Worm (Caenorhabditis elegans) whole organism, L1 larva: ENCODE data around the gene F59B2.9.
A peak's percentile ranks its signal among the peaks of the same experiment; 100 is the strongest.

Experiments
- C34B4.2 ChIP-seq: sonication (generic microtip); optimal IDR thresholded peaks from 2 replicates; lab custom pipeline; 2017; ENCODE audit warnings: mild to moderate bottlenecking, missing genetic modification characterization, missing compliant biosample characterization
- F16B12.6 ChIP-seq: fragments of 150-350 bp; optimal IDR thresholded peaks from 2 replicates; lab custom pipeline; 2014; ENCODE audit warnings: missing biosample characterization, missing genetic modification characterization
- Y116A8C.19 ChIP-seq: sonication (generic microtip); optimal IDR thresholded peaks from 2 replicates; lab custom pipeline; 2016; ENCODE audit warnings: missing compliant biosample characterization, missing genetic modification characterization, borderline replicate concordance
- blmp-1 ChIP-seq: fragments of 150-350 bp; optimal IDR thresholded peaks from 2 replicates; lab custom pipeline; 2014; ENCODE audit warnings: missing biosample characterization, missing genetic modification characterization
- ceh-90 ChIP-seq: sonication (generic microtip); optimal IDR thresholded peaks from 2 replicates; lab custom pipeline; 2016; ENCODE audit warnings: missing genetic modification characterization, missing compliant biosample characterization
- dsc-1 ChIP-seq: sonication (generic microtip); optimal IDR thresholded peaks from 2 replicates; lab custom pipeline; 2016; ENCODE audit warnings: mild to moderate bottlenecking, missing genetic modification characterization, missing compliant biosample characterization
- efl-1 ChIP-seq, 4 experiments: fragments of 150-350 bp; optimal IDR thresholded peaks in 3 of 4; peaks in 1 of 4; 1 replicate in 1 of 4; 2 replicates in 3 of 4; lab custom pipeline; 2014; ENCODE audit warnings: missing biosample characterization in 2 of 4, missing genetic modification characterization in 2 of 4, missing genetic modification reagents in 2 of 4
- egl-13 ChIP-seq: sonication (generic microtip); optimal IDR thresholded peaks from 2 replicates; lab custom pipeline; 2016; ENCODE audit warnings: missing genotype, missing genetic modification reagents, missing genetic modification characterization, missing compliant biosample characterization
- fkh-4 ChIP-seq: sonication (generic microtip); optimal IDR thresholded peaks from 2 replicates; lab custom pipeline; 2016; ENCODE audit warnings: missing compliant biosample characterization, missing genetic modification characterization, borderline replicate concordance
- fkh-8 ChIP-seq: sonication (generic microtip); optimal IDR thresholded peaks from 2 replicates; lab custom pipeline; 2016; ENCODE audit warnings: mild to moderate bottlenecking, missing genetic modification characterization, missing compliant biosample characterization
- hlh-17 ChIP-seq: fragments of 200-800 bp; sonication (Bioruptor generic); optimal IDR thresholded peaks from 2 replicates; lab custom pipeline; 2018; ENCODE audit warnings: missing genetic modification characterization, mild to moderate bottlenecking, missing compliant biosample characterization, moderate library complexity, borderline replicate concordance
- hpl-2 ChIP-seq: fragments of 150-350 bp; optimal IDR thresholded peaks from 2 replicates; lab custom pipeline; 2014; ENCODE audit warnings: missing biosample characterization, missing genetic modification reagents, missing genetic modification characterization
- lin-13 ChIP-seq: fragments of 150-350 bp; optimal IDR thresholded peaks from 2 replicates; lab custom pipeline; 2014; ENCODE audit warnings: missing biosample characterization, missing genetic modification reagents, missing genetic modification characterization
- lin-14 ChIP-seq: fragments of 200-800 bp; sonication (Bioruptor generic); optimal IDR thresholded peaks from 2 replicates; lab custom pipeline; 2018; ENCODE audit warnings: mild to moderate bottlenecking, missing genetic modification characterization, moderate library complexity, missing compliant biosample characterization
- lin-15B ChIP-seq: fragments of 150-350 bp; sonication (generic microtip); optimal IDR thresholded peaks from 3 replicates; lab custom pipeline; 2014; ENCODE audit warnings: missing biosample characterization, missing genetic modification characterization
- lsy-2 ChIP-seq, 2 experiments: fragments of 150-350 bp; optimal IDR thresholded peaks; 2 replicates each; lab custom pipeline; 2014; ENCODE audit warnings: missing biosample characterization in 2 of 2, missing genetic modification characterization in 2 of 2
- mdl-1 ChIP-seq, 2 experiments: fragments of 150-350 bp; optimal IDR thresholded peaks; 2 replicates each; lab custom pipeline; 2014 to 2017; ENCODE audit warnings: missing biosample characterization in 2 of 2, missing genetic modification characterization in 2 of 2, inconsistent platforms in 1 of 2
- mef-2 ChIP-seq: fragments of 150-350 bp; optimal IDR thresholded peaks from 2 replicates; lab custom pipeline; 2014; ENCODE audit warnings: missing biosample characterization, missing genetic modification characterization
- mep-1 ChIP-seq: fragments of 150-350 bp; optimal IDR thresholded peaks from 2 replicates; lab custom pipeline; 2014; ENCODE audit warnings: missing biosample characterization, missing genetic modification characterization
- nhr-11 ChIP-seq: fragments of 150-350 bp; optimal IDR thresholded peaks from 2 replicates; lab custom pipeline; 2014; ENCODE audit warnings: missing biosample characterization, missing genetic modification characterization
- nhr-12 ChIP-seq: sonication (generic microtip); optimal IDR thresholded peaks from 2 replicates; lab custom pipeline; 2017; ENCODE audit warnings: missing biosample characterization, missing genetic modification characterization
- nhr-19 ChIP-seq: fragments of 200-800 bp; sonication (Bioruptor generic); conservative IDR thresholded peaks from 2 replicates; pipeline ENCODE4 v1.3.6; 2022; ENCODE audit warnings: missing genetic modification characterization, missing compliant biosample characterization
- nhr-20 ChIP-seq: sonication (generic microtip); optimal IDR thresholded peaks from 2 replicates; lab custom pipeline; 2016; ENCODE audit warnings: mild to moderate bottlenecking, missing genetic modification characterization, missing compliant biosample characterization
- nhr-237 ChIP-seq: fragments of 150-350 bp; optimal IDR thresholded peaks from 2 replicates; lab custom pipeline; 2014; ENCODE audit warnings: missing biosample characterization, missing genetic modification characterization
- nhr-71 ChIP-seq: sonication (generic microtip); optimal IDR thresholded peaks from 2 replicates; lab custom pipeline; 2016; ENCODE audit warnings: mild to moderate bottlenecking, missing genetic modification characterization, moderate library complexity, missing compliant biosample characterization
- nhr-90 ChIP-seq: sonication (generic microtip); optimal IDR thresholded peaks from 2 replicates; lab custom pipeline; 2016; ENCODE audit warnings: mild to moderate bottlenecking, missing genetic modification characterization, missing compliant biosample characterization; ENCODE audit not compliant: poor library complexity
- pax-3 ChIP-seq: fragments of 200-800 bp; sonication (Bioruptor generic); optimal IDR thresholded peaks from 2 replicates; lab custom pipeline; 2018; ENCODE audit warnings: mild to moderate bottlenecking, missing genetic modification characterization, moderate library complexity, missing compliant biosample characterization
- pqm-1 ChIP-seq: sonication (generic microtip); optimal IDR thresholded peaks from 3 replicates; lab custom pipeline; 2017; ENCODE audit warnings: missing biosample characterization, missing genetic modification characterization
- skn-1 ChIP-seq: fragments of 150-350 bp; optimal IDR thresholded peaks from 2 replicates; lab custom pipeline; 2014; ENCODE audit warnings: missing biosample characterization, missing genetic modification characterization
- snpc-4 ChIP-seq: fragments of 150-350 bp; optimal IDR thresholded peaks from 2 replicates; lab custom pipeline; 2014; ENCODE audit warnings: missing biosample characterization, missing genetic modification characterization
- snu-23 ChIP-seq: sonication (generic microtip); optimal IDR thresholded peaks from 2 replicates; lab custom pipeline; 2016; ENCODE audit warnings: missing genetic modification characterization, missing compliant biosample characterization
- sup-37 ChIP-seq: fragments of 200-800 bp; sonication (Bioruptor generic); optimal IDR thresholded peaks from 2 replicates; lab custom pipeline; 2018; ENCODE audit warnings: mild to moderate bottlenecking, missing genetic modification characterization, missing compliant biosample characterization
- unc-62 ChIP-seq: fragments of 150-350 bp; optimal IDR thresholded peaks from 2 replicates; lab custom pipeline; 2014; ENCODE audit warnings: missing biosample characterization, missing genetic modification reagents, missing genetic modification characterization
- unc-86 ChIP-seq: sonication (generic microtip); optimal IDR thresholded peaks from 2 replicates; lab custom pipeline; 2016; ENCODE audit warnings: missing genetic modification characterization, missing compliant biosample characterization
- vab-15 ChIP-seq: sonication (generic microtip); optimal IDR thresholded peaks from 2 replicates; lab custom pipeline; 2017; ENCODE audit warnings: missing genotype, mild to moderate bottlenecking, missing genetic modification characterization, missing compliant biosample characterization
- xbp-1 ChIP-seq: sonication (generic microtip); optimal IDR thresholded peaks from 2 replicates; lab custom pipeline; 2016; ENCODE audit warnings: missing genetic modification characterization, missing compliant biosample characterization
- zag-1 ChIP-seq: fragments of 150-350 bp; optimal IDR thresholded peaks from 2 replicates; lab custom pipeline; 2014; ENCODE audit warnings: missing biosample characterization, missing genetic modification characterization
- ztf-11 ChIP-seq, 2 experiments: sonication (generic microtip); optimal IDR thresholded peaks; 2 replicates each; lab custom pipeline; 2016 to 2017; ENCODE audit warnings: missing genetic modification characterization in 2 of 2, missing biosample characterization in 1 of 2, missing compliant biosample characterization in 1 of 2
- ztf-4 ChIP-seq: fragments of 150-350 bp; optimal IDR thresholded peaks from 2 replicates; lab custom pipeline; 2014; ENCODE audit warnings: missing biosample characterization, missing genetic modification characterization

Gene F59B2.9

DNA sequence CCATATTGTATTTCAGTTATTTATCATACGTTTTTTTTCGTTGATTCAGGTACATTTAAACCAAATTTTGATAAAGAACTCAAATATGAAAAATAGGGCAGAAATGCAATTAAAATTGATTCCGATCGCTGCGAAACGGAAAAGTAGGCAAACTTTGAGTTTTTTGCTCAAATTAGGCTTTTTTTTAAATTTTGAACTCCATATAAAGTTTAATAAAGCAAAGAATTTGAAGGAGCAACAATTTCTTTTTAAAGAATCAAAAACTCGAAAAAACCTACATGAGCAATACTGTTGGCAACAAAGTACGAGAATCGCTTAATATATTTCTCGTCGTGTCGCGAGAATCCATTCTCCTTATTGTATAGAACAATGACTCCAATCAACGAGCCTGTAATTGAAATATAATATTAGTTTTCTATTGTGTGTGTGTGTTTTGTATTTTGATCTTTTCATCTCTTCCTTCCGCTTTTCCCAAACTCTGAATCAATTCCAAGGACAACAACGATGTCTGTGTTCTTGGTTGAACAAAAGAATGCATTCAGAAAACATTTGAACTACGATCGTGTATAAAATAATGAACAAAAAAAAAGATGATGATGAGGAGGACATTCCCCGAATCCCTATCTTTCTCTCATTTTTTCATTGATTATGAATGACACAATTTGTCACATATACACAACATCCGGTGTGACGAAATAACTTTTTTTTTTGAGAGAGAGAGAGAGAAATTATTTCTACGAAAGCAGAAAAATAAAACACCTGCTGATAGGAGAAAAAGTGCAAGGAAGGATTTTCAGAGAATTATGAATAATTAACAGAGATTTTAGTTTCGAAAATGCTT is 33.5 kb downstream of the F59B2.9 start:
- peak; percentile 47 for TF ChIP-seq lin-14 (GFP tag; lab: Kevin White, UChicago)
- no peak for TF ChIP-seq lin-13 (GFP tag; lab: Kevin White, UChicago)
- no peak for TF ChIP-seq unc-62 (GFP tag; lab: Kevin White, UChicago)
- TF ChIP-seq mef-2 = no peak
- TF ChIP-seq unc-86 (tag; lab: Kevin White, UChicago) = peak; percentile 16
- TF ChIP-seq skn-1 (tag; lab: Kevin White, UChicago) = peak; percentile 18
- TF ChIP-seq lsy-2 (tag; optimal IDR thresholded peaks at IDR 0.05; lab: Kevin White, UChicago) = no peak
- TF ChIP-seq hpl-2 (GFP tag; lab: Kevin White, UChicago) = no peak
- no peak for TF ChIP-seq sup-37 (GFP tag; lab: Kevin White, UChicago)
- TF ChIP-seq nhr-11 = no peak
- no peak for TF ChIP-seq lin-15B (tag; lab: Kevin White, UChicago)
- no peak for TF ChIP-seq ztf-11 (tag; optimal IDR thresholded peaks at IDR 0.05; lab: Kevin White, UChicago)
- no peak for TF ChIP-seq ztf-4 (tag; lab: Kevin White, UChicago)
- no peak for TF ChIP-seq ceh-90 (tag; lab: Kevin White, UChicago)
- TF ChIP-seq nhr-237 (tag; lab: Kevin White, UChicago) = no peak
- no peak for TF ChIP-seq nhr-12
- no peak for TF ChIP-seq nhr-20
- no peak for TF ChIP-seq nhr-19 (GFP tag; lab: Robert Waterston, UW)
- no peak for TF ChIP-seq efl-1 (optimal IDR thresholded peaks at IDR 0.05; lab: Kevin White, UChicago)
- TF ChIP-seq efl-1 (GFP tag; optimal IDR thresholded peaks at IDR 0.05 in 1 of 2; lab: Kevin White, UChicago) = peak in 1 of 2 experiments; percentile 75
- TF ChIP-seq nhr-71 = peak; percentile 61
- no peak for TF ChIP-seq fkh-4 (tag; lab: Kevin White, UChicago)
- TF ChIP-seq blmp-1 (tag; lab: Kevin White, UChicago) = peak; percentile 17
- no peak for TF ChIP-seq vab-15 (tag; lab: Kevin White, UChicago)
- peak; percentile 20 for TF ChIP-seq nhr-90 (tag; lab: Kevin White, UChicago)
- TF ChIP-seq snu-23 (GFP tag; lab: Kevin White, UChicago) = no peak
- TF ChIP-seq pqm-1 (tag; lab: Kevin White, UChicago) = no peak
- TF ChIP-seq dsc-1 (tag; lab: Kevin White, UChicago) = peak; percentile 25
- no peak for TF ChIP-seq C34B4.2
- TF ChIP-seq mdl-1 (tag; optimal IDR thresholded peaks at IDR 0.05; lab: Kevin White, UChicago) = no peak
- TF ChIP-seq snpc-4 (tag; lab: Kevin White, UChicago) = no peak
- no peak for TF ChIP-seq F16B12.6
- TF ChIP-seq pax-3 (tag; lab: Kevin White, UChicago) = no peak
- no peak for TF ChIP-seq xbp-1 (tag; lab: Kevin White, UChicago)
- TF ChIP-seq zag-1 (tag; lab: Kevin White, UChicago) = no peak
- TF ChIP-seq egl-13 (tag; lab: Kevin White, UChicago) = no peak
- peak; percentile 13 for TF ChIP-seq mep-1 (tag; lab: Kevin White, UChicago)
- peak; percentile 53 for TF ChIP-seq fkh-8 (tag; lab: Kevin White, UChicago)
- no peak for TF ChIP-seq hlh-17 (GFP tag; lab: Kevin White, UChicago)
- no peak for TF ChIP-seq Y116A8C.19 (tag; lab: Kevin White, UChicago)

DNA sequence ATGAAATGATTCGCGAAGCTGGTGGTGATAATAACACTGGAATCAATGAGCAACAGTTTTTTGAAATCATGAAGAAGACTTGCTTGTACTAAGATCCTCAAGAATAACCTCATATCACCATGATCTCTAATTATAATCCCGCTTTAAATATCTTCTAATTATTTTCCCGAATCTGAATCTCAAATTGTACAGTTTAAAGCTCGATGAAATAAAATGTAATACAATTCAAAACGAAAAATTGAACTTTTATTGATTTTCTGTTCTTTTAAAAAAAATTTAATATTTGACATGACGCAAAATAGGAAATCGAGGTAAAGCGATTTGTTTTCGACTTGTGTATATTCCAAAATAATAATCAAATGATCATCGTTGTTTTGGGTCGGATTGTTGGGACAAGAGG is 37.4 kb downstream of the F59B2.9 start:
- TF ChIP-seq blmp-1 (tag; lab: Kevin White, UChicago) (peak; percentile 28), fkh-8 (tag; lab: Kevin White, UChicago) (no peak), nhr-71 (peak; percentile 19)
